Worm (Caenorhabditis elegans): ENCODE results near the gene str-106.

The str-106 gene

ce11 chrV:16141071-16141470, 39.4 kb upstream of the str-106 start, which contains the start of gene clc-32:
Gene clc-32, minus strand, starts transcription at chrV:16141171.
- TF ChIP-seq ztf-1 (GFP tag; conservative IDR thresholded peaks at IDR 0.05) (no peak), nhr-6 (tag; optimal IDR thresholded peaks at IDR 0.05) (no peak), ceh-82 (tag; optimal IDR thresholded peaks at IDR 0.05) (no peak), zag-1 (tag; optimal IDR thresholded peaks at IDR 0.05) (no peak), lin-39 (tag; optimal IDR thresholded peaks at IDR 0.05) (no peak), nhr-12 (tag; optimal IDR thresholded peaks at IDR 0.05) (no peak), skn-1 (tag; optimal IDR thresholded peaks at IDR 0.05) (no peak), elt-3 (tag; optimal IDR thresholded peaks at IDR 0.05) (no peak), mbf-1 (tag; optimal IDR thresholded peaks at IDR 0.05) (no peak), nhr-23 (tag; optimal IDR thresholded peaks at IDR 0.05) (no peak)

ce11 chrV:16142371-16142770, 38.1 kb upstream of the str-106 start, which contains the start of gene fbxa-18:
Gene fbxa-18, plus strand, starts transcription at chrV:16142671.
- no peak for TF ChIP-seq elt-1 (tag; optimal IDR thresholded peaks at IDR 0.05)
- TF ChIP-seq ztf-11 (tag; optimal IDR thresholded peaks at IDR 0.05), result no peak
- TF ChIP-seq mab-5 (tag; optimal IDR thresholded peaks at IDR 0.05), result no peak
- TF ChIP-seq nhr-10 (tag; optimal IDR thresholded peaks at IDR 0.05), result no peak
- no peak for TF ChIP-seq nhr-129 (tag; optimal IDR thresholded peaks at IDR 0.05)
- no peak for TF ChIP-seq alr-1 (tag; optimal IDR thresholded peaks at IDR 0.05)
- no peak for TF ChIP-seq lin-13 (GFP tag; optimal IDR thresholded peaks at IDR 0.05)
- no peak for TF ChIP-seq nhr-25 (tag; optimal IDR thresholded peaks at IDR 0.05)
- TF ChIP-seq crh-2 (tag; optimal IDR thresholded peaks at IDR 0.05), result no peak
- no peak for TF ChIP-seq nhr-77 (tag; optimal IDR thresholded peaks at IDR 0.05)
- TF ChIP-seq peb-1 (tag; optimal IDR thresholded peaks at IDR 0.05), result no peak
- TF ChIP-seq egl-27 (tag; optimal IDR thresholded peaks at IDR 0.05), result no peak
- TF ChIP-seq mbf-1 (tag; optimal IDR thresholded peaks at IDR 0.05), result no peak
- TF ChIP-seq Y55F3AM.14 (GFP tag; optimal IDR thresholded peaks at IDR 0.05), result no peak
- TF ChIP-seq lin-11 (tag; optimal IDR thresholded peaks at IDR 0.05), result no peak

ce11 chrV:16143066-16143581, 37.3 kb upstream of the str-106 start, which contains the start of gene fbxa-88:
Gene fbxa-88, minus strand, starts transcription at chrV:16143116.
- no peak for TF ChIP-seq aly-2 (tag; optimal IDR thresholded peaks at IDR 0.05)
- TF ChIP-seq elt-3 (tag; optimal IDR thresholded peaks at IDR 0.05), result no peak
- peak; percentile 77 for TF ChIP-seq fos-1 (tag; optimal IDR thresholded peaks at IDR 0.05)
- no peak for TF ChIP-seq peb-1 (tag; optimal IDR thresholded peaks at IDR 0.05)
- TF ChIP-seq lin-11 (tag; optimal IDR thresholded peaks at IDR 0.05), result no peak
- TF ChIP-seq sma-9 (GFP tag; optimal IDR thresholded peaks at IDR 0.05), result peak; percentile 17
- TF ChIP-seq sma-9 (tag; optimal IDR thresholded peaks at IDR 0.05), result no peak

- no peak for TF ChIP-seq peb-1 (tag; optimal IDR thresholded peaks at IDR 0.05)
- no peak for TF ChIP-seq nhr-23 (tag; optimal IDR thresholded peaks at IDR 0.05)
- no peak for TF ChIP-seq lin-11 (tag; optimal IDR thresholded peaks at IDR 0.05)
- no peak for TF ChIP-seq nhr-25 (tag; optimal IDR thresholded peaks at IDR 0.05)
- TF ChIP-seq blmp-1 (tag; optimal IDR thresholded peaks at IDR 0.05; ENCODE audit: insufficient read depth), result no peak
- no peak for TF ChIP-seq unc-62 (GFP tag; optimal IDR thresholded peaks at IDR 0.05)
- no peak for TF ChIP-seq unc-39 (tag; optimal IDR thresholded peaks at IDR 0.05)
- no peak for TF ChIP-seq egl-27 (tag; optimal IDR thresholded peaks at IDR 0.05)
- no peak for TF ChIP-seq nhr-6 (tag; optimal IDR thresholded peaks at IDR 0.05)
- TF ChIP-seq ztf-1 (GFP tag; conservative IDR thresholded peaks at IDR 0.05), result no peak
- no peak for TF ChIP-seq skn-1 (tag; optimal IDR thresholded peaks at IDR 0.05)
- no peak for TF ChIP-seq lin-39 (tag; optimal IDR thresholded peaks at IDR 0.05)
- no peak for TF ChIP-seq elt-1 (tag; optimal IDR thresholded peaks at IDR 0.05)
- TF ChIP-seq nhr-77 (tag; optimal IDR thresholded peaks at IDR 0.05), result no peak
- TF ChIP-seq mdl-1 (tag; optimal IDR thresholded peaks at IDR 0.05), result no peak
These were observed 35.4 kb upstream of the str-106 start for ce11 chrV:16145009-16145408.

- TF ChIP-seq blmp-1 (tag; optimal IDR thresholded peaks at IDR 0.05; ENCODE audit: insufficient read depth), result no peak
- TF ChIP-seq nhr-25 (tag; optimal IDR thresholded peaks at IDR 0.05), result no peak
- TF ChIP-seq lin-13 (GFP tag; optimal IDR thresholded peaks at IDR 0.05), result no peak
These were observed 31.6 kb upstream of the str-106 start, which contains the start of gene F10A3.4 for ce11 chrV:16148805-16149204. Gene F10A3.4, plus strand, starts transcription at chrV:16149105.

- no peak for TF ChIP-seq sma-3 (GFP tag; optimal IDR thresholded peaks at IDR 0.05)
- TF ChIP-seq zag-1 (tag; optimal IDR thresholded peaks at IDR 0.05), result no peak
- no peak for TF ChIP-seq sma-9 (GFP tag; optimal IDR thresholded peaks at IDR 0.05)
- no peak for TF ChIP-seq sma-9 (tag; optimal IDR thresholded peaks at IDR 0.05)
- TF ChIP-seq nhr-129 (tag; optimal IDR thresholded peaks at IDR 0.05), result no peak
- TF ChIP-seq ama-1 (optimal IDR thresholded peaks at IDR 0.05), result no peak
- no peak for TF ChIP-seq ZK546.5 (tag; optimal IDR thresholded peaks at IDR 0.05)
- no peak for TF ChIP-seq crh-2 (tag; optimal IDR thresholded peaks at IDR 0.05)
- no peak for TF ChIP-seq ztf-4 (tag; optimal IDR thresholded peaks at IDR 0.05)
- TF ChIP-seq egl-27 (tag; optimal IDR thresholded peaks at IDR 0.05), result no peak
- no peak for TF ChIP-seq lin-11 (tag; optimal IDR thresholded peaks at IDR 0.05)
These were observed 27.1 kb upstream of the str-106 start, which contains the start of gene str-254 for ce11 chrV:16153375-16153774. Gene str-254, minus strand, starts transcription at chrV:16153475.

Data from whole organism, L2 larva.